Worm (Caenorhabditis elegans) whole organism, L4/young adult: ENCODE data around the gene dao-2.

Source experiments
- W03F9.2 ChIP-seq: fragments of 150-350 bp; optimal IDR thresholded peaks from 2 replicates; lab custom pipeline; 2014; ENCODE audit warnings: missing biosample characterization, missing genetic modification characterization
- dao-5 ChIP-seq: sonication (generic microtip); optimal IDR thresholded peaks from 2 replicates; lab custom pipeline; 2016; ENCODE audit warnings: missing genotype, missing genetic modification characterization, moderate library complexity, missing compliant biosample characterization
- him-1 ChIP-seq: sonication (generic microtip); optimal IDR thresholded peaks from 2 replicates; lab custom pipeline; 2016; ENCODE audit warnings: missing genotype, missing genetic modification reagents, missing genetic modification characterization, missing compliant biosample characterization

ce11 chrII:4566237-4566636, 3.5 kb downstream of the dao-2 start:
- TF ChIP-seq him-1 (no peak), dao-5 (tag; lab: Kevin White, UChicago) (no peak), W03F9.2 (tag; lab: Kevin White, UChicago) (no peak)
